Worm (Caenorhabditis elegans): ENCODE results near the gene kle-2.

Gene kle-2

ce11 chrIII:7977777-7978176 lies 36.3 kb downstream of the kle-2 start, which contains the start of gene C06G4.4:
C06G4.4 (minus strand) TSS chrIII:7977812.
- no peak for TF ChIP-seq zip-8 (tag; optimal IDR thresholded peaks at IDR 0.05)
- TF ChIP-seq pha-4 (tag; optimal IDR thresholded peaks at IDR 0.05): no peak
- TF ChIP-seq drap-1 (GFP tag; optimal IDR thresholded peaks at IDR 0.05): no peak
- no peak for TF ChIP-seq elt-3 (tag; optimal IDR thresholded peaks at IDR 0.05)
- no peak for TF ChIP-seq lsy-2 (tag; optimal IDR thresholded peaks at IDR 0.05)
- TF ChIP-seq ces-1 (GFP tag; optimal IDR thresholded peaks at IDR 0.05): no peak

- TF ChIP-seq sptf-1 (tag; optimal IDR thresholded peaks at IDR 0.05) (no peak), blmp-1 (tag; optimal IDR thresholded peaks at IDR 0.05) (no peak), ztf-11 (tag; optimal IDR thresholded peaks at IDR 0.05) (no peak), lin-32 (GFP tag; optimal IDR thresholded peaks at IDR 0.05) (no peak), nhr-2 (tag; optimal IDR thresholded peaks at IDR 0.05) (no peak), unc-62 (GFP tag; optimal IDR thresholded peaks at IDR 0.05) (no peak), mep-1 (tag; optimal IDR thresholded peaks at IDR 0.05) (no peak), mls-2 (tag; optimal IDR thresholded peaks at IDR 0.05) (no peak), pha-4 (tag; optimal IDR thresholded peaks at IDR 0.05) (no peak), unc-120 (tag; optimal IDR thresholded peaks at IDR 0.05; ENCODE audit: poor library complexity, severe bottlenecking) (no peak), flh-1 (GFP tag; optimal IDR thresholded peaks at IDR 0.05) (no peak), tbx-8 (GFP tag; optimal IDR thresholded peaks at IDR 0.05) (no peak)
Observed at ce11 chrIII:7978289-7978688, 36.8 kb downstream of the kle-2 start.

ce11 chrIII:7978723-7979122 lies 37.2 kb downstream of the kle-2 start:
- peak; percentile 18 for TF ChIP-seq ces-1 (GFP tag; optimal IDR thresholded peaks at IDR 0.05)
- TF ChIP-seq blmp-1 (tag; optimal IDR thresholded peaks at IDR 0.05): no peak

ce11 chrIII:7979659-7980058 lies 38.1 kb downstream of the kle-2 start, which contains the start of gene clp-1:
clp-1 (plus strand) TSS chrIII:7979959.
- TF ChIP-seq lin-13 (tag; optimal IDR thresholded peaks at IDR 0.05) (no peak), nhr-12 (tag; optimal IDR thresholded peaks at IDR 0.05) (no peak), mep-1 (tag; optimal IDR thresholded peaks at IDR 0.05) (no peak), bed-3 (GFP tag; optimal IDR thresholded peaks at IDR 0.05) (no peak), ceh-83 (GFP tag; optimal IDR thresholded peaks at IDR 0.05) (no peak), sptf-1 (tag; optimal IDR thresholded peaks at IDR 0.05) (no peak), flh-1 (GFP tag; optimal IDR thresholded peaks at IDR 0.05) (no peak), unc-39 (tag; optimal IDR thresholded peaks at IDR 0.05) (no peak), ztf-11 (tag; optimal IDR thresholded peaks at IDR 0.05) (no peak), zip-8 (tag; optimal IDR thresholded peaks at IDR 0.05) (no peak), ceh-43 (GFP tag; optimal IDR thresholded peaks at IDR 0.05) (no peak), blmp-1 (tag; optimal IDR thresholded peaks at IDR 0.05) (no peak), ceh-39 (tag; optimal IDR thresholded peaks at IDR 0.05) (no peak)

ce11 chrIII:7981233-7981632 lies 39.7 kb downstream of the kle-2 start:
- no peak for TF ChIP-seq ham-2 (GFP tag; optimal IDR thresholded peaks at IDR 0.05)
- no peak for TF ChIP-seq mab-5 (tag; optimal IDR thresholded peaks at IDR 0.05)
- TF ChIP-seq cnd-1 (tag; optimal IDR thresholded peaks at IDR 0.05): no peak
- TF ChIP-seq snpc-4 (tag; optimal IDR thresholded peaks at IDR 0.05): no peak
- no peak for TF ChIP-seq lin-32 (GFP tag; optimal IDR thresholded peaks at IDR 0.05)
- TF ChIP-seq unc-120 (tag; optimal IDR thresholded peaks at IDR 0.05; ENCODE audit: poor library complexity, severe bottlenecking): no peak
- TF ChIP-seq unc-62 (GFP tag; optimal IDR thresholded peaks at IDR 0.05): no peak
- no peak for TF ChIP-seq unc-39 (tag; optimal IDR thresholded peaks at IDR 0.05)
- no peak for TF ChIP-seq M03D4.4 (tag; optimal IDR thresholded peaks at IDR 0.05)
- TF ChIP-seq ceh-43 (GFP tag; optimal IDR thresholded peaks at IDR 0.05): no peak

ce11 chrIII:7981938-7982337 lies 40.4 kb downstream of the kle-2 start:
- TF ChIP-seq blmp-1 (tag; optimal IDR thresholded peaks at IDR 0.05) (no peak), mep-1 (tag; optimal IDR thresholded peaks at IDR 0.05) (no peak), nhr-12 (tag; optimal IDR thresholded peaks at IDR 0.05) (no peak), elt-1 (tag; optimal IDR thresholded peaks at IDR 0.05; ENCODE audit: borderline replicate concordance, insufficient read depth) (no peak), nhr-2 (tag; optimal IDR thresholded peaks at IDR 0.05) (no peak), ztf-11 (tag; optimal IDR thresholded peaks at IDR 0.05) (no peak), mab-5 (tag; optimal IDR thresholded peaks at IDR 0.05) (no peak), lin-32 (GFP tag; optimal IDR thresholded peaks at IDR 0.05) (no peak), pha-4 (tag; optimal IDR thresholded peaks at IDR 0.05) (no peak), ceh-43 (GFP tag; optimal IDR thresholded peaks at IDR 0.05) (no peak), M03D4.4 (tag; optimal IDR thresholded peaks at IDR 0.05) (no peak), ces-1 (GFP tag; optimal IDR thresholded peaks at IDR 0.05) (no peak), snpc-4 (tag; optimal IDR thresholded peaks at IDR 0.05) (no peak), lin-13 (tag; optimal IDR thresholded peaks at IDR 0.05) (no peak), lsy-2 (tag; optimal IDR thresholded peaks at IDR 0.05) (no peak), cnd-1 (tag; optimal IDR thresholded peaks at IDR 0.05) (no peak), nhr-237 (tag; optimal IDR thresholded peaks at IDR 0.05) (no peak), mls-2 (tag; optimal IDR thresholded peaks at IDR 0.05) (no peak), hlh-1 (tag; optimal IDR thresholded peaks at IDR 0.05) (no peak), nhr-76 (tag; optimal IDR thresholded peaks at IDR 0.05) (no peak)

Measured in whole organism, mixed stage, embryonic.